Fruit fly (Drosophila melanogaster) whole organism, embryonic: ENCODE data around the gene yellow-e2.

ENCODE experiments used
- ATbp ChIP-seq: fragments of 200-800 bp; sonication (Bioruptor generic); optimal IDR thresholded peaks from 2 replicates; lab custom pipeline; 2017; ENCODE audit warnings: missing biosample characterization, mild to moderate bottlenecking, missing genetic modification characterization, missing genetic modification reagents
- CG1024 ChIP-seq: fragments of 200-800 bp; sonication (Bioruptor generic); IDR thresholded peaks from 2 replicates; pipeline ENCODE4 v1.3.6; 2022; ENCODE audit warnings: missing biosample characterization, missing genetic modification characterization
- CG10431 ChIP-seq: fragments of 200-800 bp; sonication (Bioruptor generic); optimal IDR thresholded peaks from 3 replicates; lab custom pipeline; 2018; ENCODE audit warnings: missing biosample characterization, mild to moderate bottlenecking, missing genetic modification characterization
- CG1233 ChIP-seq: fragments of 200-800 bp; sonication (Bioruptor generic); optimal IDR thresholded peaks from 4 replicates; lab custom pipeline; 2018; ENCODE audit warnings: missing biosample characterization, mild to moderate bottlenecking, missing genetic modification characterization
- CG12769 ChIP-seq: fragments of 200-800 bp; sonication (Bioruptor generic); optimal IDR thresholded peaks from 2 replicates; lab custom pipeline; 2019; ENCODE audit warnings: missing biosample characterization, mild to moderate bottlenecking, missing genetic modification characterization, moderate library complexity
- CG13123 ChIP-seq: fragments of 200-800 bp; sonication (Bioruptor generic); optimal IDR thresholded peaks from 2 replicates; lab custom pipeline; 2016; ENCODE audit warnings: missing biosample characterization, missing genetic modification characterization
- CG14050 ChIP-seq: fragments of 200-800 bp; sonication (Bioruptor generic); IDR thresholded peaks from 3 replicates; pipeline ENCODE4 v1.3.6; 2022; ENCODE audit warnings: missing biosample characterization, missing genetic modification characterization
- CG15696 ChIP-seq: fragments of 200-800 bp; sonication (Bioruptor generic); optimal IDR thresholded peaks from 2 replicates; lab custom pipeline; 2019; ENCODE audit warnings: missing biosample characterization, mild to moderate bottlenecking, missing genetic modification characterization, moderate library complexity
- CG17186 ChIP-seq: fragments of 200-800 bp; sonication (Bioruptor generic); optimal IDR thresholded peaks from 3 replicates; lab custom pipeline; 2017; ENCODE audit warnings: missing biosample characterization, missing genetic modification reagents, missing genetic modification characterization
- CG17359 ChIP-seq: fragments of 200-800 bp; sonication (Bioruptor generic); optimal IDR thresholded peaks from 3 replicates; lab custom pipeline; 2018; ENCODE audit warnings: missing biosample characterization, mild to moderate bottlenecking, missing genetic modification characterization, moderate library complexity
- CG17361 ChIP-seq: fragments of 200-800 bp; sonication (Bioruptor generic); IDR thresholded peaks from 3 replicates; pipeline ENCODE4 v1.3.6; 2022; ENCODE audit warnings: missing biosample characterization, missing genetic modification characterization
- CG18619 ChIP-seq: fragments of 200-800 bp; sonication (Bioruptor generic); optimal IDR thresholded peaks from 3 replicates; lab custom pipeline; 2017; ENCODE audit warnings: missing biosample characterization, mild to moderate bottlenecking, missing genetic modification characterization
- CG18764 ChIP-seq: fragments of 200-800 bp; sonication (Bioruptor generic); optimal IDR thresholded peaks from 3 replicates; lab custom pipeline; 2016; ENCODE audit warnings: missing biosample characterization, missing genetic modification characterization
- CG2199 ChIP-seq: fragments of 200-800 bp; sonication (Bioruptor generic); IDR thresholded peaks from 3 replicates; pipeline ENCODE4 v1.3.6; 2022; ENCODE audit warnings: missing biosample characterization, missing genetic modification characterization
- CG3726 ChIP-seq: fragments of 200-800 bp; sonication (Bioruptor generic); IDR thresholded peaks from 3 replicates; pipeline ENCODE4, ENCODE4 v1.3.6; 2022; ENCODE audit warnings: missing biosample characterization, missing genetic modification characterization
- CG42726 ChIP-seq: fragments of 200-800 bp; sonication (Bioruptor generic); IDR thresholded peaks from 2 replicates; pipeline ENCODE4 v1.3.6; 2022; ENCODE audit warnings: missing biosample characterization, missing genetic modification characterization; ENCODE audit not compliant: partially characterized antibody
- CG4282 ChIP-seq: fragments of 200-800 bp; sonication (Bioruptor generic); optimal IDR thresholded peaks from 2 replicates; lab custom pipeline; 2016; ENCODE audit warnings: missing biosample characterization, missing genetic modification characterization
- CG6683 ChIP-seq: fragments of 200-800 bp; sonication (Bioruptor generic); optimal IDR thresholded peaks from 2 replicates; lab custom pipeline; 2017; ENCODE audit warnings: missing biosample characterization, mild to moderate bottlenecking, missing genetic modification characterization, missing genetic modification reagents
- CG6791 ChIP-seq: fragments of 200-800 bp; sonication (Bioruptor generic); IDR thresholded peaks from 3 replicates; pipeline ENCODE4 v1.3.6; 2022; ENCODE audit warnings: missing biosample characterization, missing genetic modification characterization; ENCODE audit not compliant: partially characterized antibody
- CG8388 ChIP-seq: fragments of 200-800 bp; sonication (Bioruptor generic); optimal IDR thresholded peaks from 2 replicates; lab custom pipeline; 2019; ENCODE audit warnings: missing biosample characterization, mild to moderate bottlenecking, missing genetic modification characterization, moderate library complexity
- CG8944 ChIP-seq: fragments of 200-800 bp; sonication (Bioruptor generic); optimal IDR thresholded peaks from 3 replicates; lab custom pipeline; 2016; ENCODE audit warnings: missing biosample characterization, missing genetic modification characterization
- CG9876 ChIP-seq: fragments of 200-800 bp; sonication (Bioruptor generic); optimal IDR thresholded peaks from 2 replicates; lab custom pipeline; 2016; ENCODE audit warnings: missing biosample characterization, missing genetic modification characterization
- Drgx ChIP-seq: fragments of 200-800 bp; sonication (Bioruptor generic); IDR thresholded peaks from 2 replicates; pipeline ENCODE4 v1.3.6; 2022; ENCODE audit warnings: missing biosample characterization, missing genetic modification characterization
- Hr51 ChIP-seq, 2 experiments: fragments of 200-800 bp; sonication (Bioruptor generic); optimal IDR thresholded peaks; 2 replicates in 1 of 2; 3 replicates in 1 of 2; lab custom pipeline; 2016 to 2018; ENCODE audit warnings: missing biosample characterization in 2 of 2, missing genetic modification characterization in 2 of 2, mild to moderate bottlenecking in 1 of 2, moderate library complexity in 1 of 2
- NC2β ChIP-seq: fragments of 200-800 bp; sonication (Bioruptor generic); optimal IDR thresholded peaks from 2 replicates; lab custom pipeline; 2016; ENCODE audit warnings: missing biosample characterization, missing genetic modification characterization
- Opbp ChIP-seq: fragments of 200-800 bp; sonication (Bioruptor generic); IDR thresholded peaks from 3 replicates; pipeline ENCODE4 v1.3.6; 2022; ENCODE audit warnings: missing biosample characterization, missing genetic modification characterization; ENCODE audit not compliant: partially characterized antibody
- bigmax ChIP-seq: fragments of 200-800 bp; sonication (Bioruptor generic); optimal IDR thresholded peaks from 2 replicates; lab custom pipeline; 2018; ENCODE audit warnings: missing biosample characterization, mild to moderate bottlenecking, missing genetic modification characterization
- cwo ChIP-seq: fragments of 200-800 bp; sonication (Bioruptor generic); optimal IDR thresholded peaks from 3 replicates; lab custom pipeline; 2017; ENCODE audit warnings: missing biosample characterization, missing genetic modification characterization, mild to moderate bottlenecking, moderate library complexity, missing genetic modification reagents
- danr ChIP-seq: fragments of 200-800 bp; sonication (Bioruptor generic); IDR thresholded peaks from 2 replicates; pipeline ENCODE4 v1.3.6; 2022; ENCODE audit warnings: missing biosample characterization, missing genetic modification characterization
- dati ChIP-seq: fragments of 200-800 bp; sonication (Bioruptor generic); IDR thresholded peaks from 2 replicates; pipeline ENCODE4 v1.3.6; 2022; ENCODE audit warnings: missing biosample characterization, missing genetic modification characterization
- dmrt99B ChIP-seq: fragments of 200-800 bp; sonication (Bioruptor generic); optimal IDR thresholded peaks from 2 replicates; lab custom pipeline; 2018; ENCODE audit warnings: missing biosample characterization, mild to moderate bottlenecking, missing genetic modification characterization, moderate library complexity
- fd64A ChIP-seq: fragments of 200-800 bp; sonication (Bioruptor generic); optimal IDR thresholded peaks from 3 replicates; lab custom pipeline; 2018; ENCODE audit warnings: missing biosample characterization, mild to moderate bottlenecking, missing genetic modification characterization
- ftz-f1 ChIP-seq: fragments of 200-800 bp; sonication (Bioruptor generic); optimal IDR thresholded peaks from 2 replicates; lab custom pipeline; 2016; ENCODE audit warnings: missing biosample characterization, missing genetic modification characterization
- gro ChIP-seq: fragments of 200-800 bp; sonication (Bioruptor generic); optimal IDR thresholded peaks from 2 replicates; lab custom pipeline; 2016; ENCODE audit warnings: missing biosample characterization, missing genetic modification characterization
- gt ChIP-seq: fragments of 200-800 bp; sonication (Bioruptor generic); IDR thresholded peaks from 2 replicates; pipeline ENCODE4 v1.3.6; 2022; ENCODE audit warnings: missing biosample characterization, missing genetic modification characterization
- hth ChIP-seq: fragments of >200 bp; optimal IDR thresholded peaks from 2 replicates; lab custom pipeline; 2017; ENCODE audit warnings: inconsistent platforms
- lab ChIP-seq: fragments of 200-800 bp; sonication (Bioruptor generic); optimal IDR thresholded peaks from 3 replicates; lab custom pipeline; 2017; ENCODE audit warnings: missing biosample characterization, missing genetic modification characterization, mild to moderate bottlenecking, moderate library complexity, missing genetic modification reagents
- luna ChIP-seq: fragments of 200-800 bp; sonication (Bioruptor generic); optimal IDR thresholded peaks from 2 replicates; lab custom pipeline; 2016; ENCODE audit warnings: missing biosample characterization, missing genetic modification characterization
- odd ChIP-seq: fragments of 200-800 bp; sonication (Bioruptor generic); optimal IDR thresholded peaks from 2 replicates; lab custom pipeline; 2017; ENCODE audit warnings: missing biosample characterization, mild to moderate bottlenecking, missing genetic modification characterization
- pb ChIP-seq: fragments of 200-800 bp; sonication (Bioruptor generic); optimal IDR thresholded peaks from 3 replicates; lab custom pipeline; 2016; ENCODE audit warnings: missing biosample characterization, missing genetic modification characterization
- pfk ChIP-seq: fragments of 200-800 bp; sonication (Bioruptor generic); optimal IDR thresholded peaks from 2 replicates; lab custom pipeline; 2018; ENCODE audit warnings: missing biosample characterization, mild to moderate bottlenecking, missing genetic modification characterization, moderate library complexity
- ro ChIP-seq: fragments of 200-800 bp; sonication (Bioruptor generic); IDR thresholded peaks from 2 replicates; pipeline ENCODE4 v1.3.6; 2022; ENCODE audit warnings: missing biosample characterization, missing genetic modification characterization
- sc ChIP-seq, 3 experiments: fragments of >200 bp in 2 of 3; fragments of 200-800 bp in 1 of 3; sonication (Bioruptor generic) in 1 of 3; optimal IDR thresholded peaks; 2 replicates in 2 of 3; 3 replicates in 1 of 3; lab custom pipeline; 2017; ENCODE audit warnings: mild to moderate bottlenecking in 1 of 3, missing biosample characterization in 1 of 3, missing genetic modification characterization in 1 of 3, missing genetic modification reagents in 1 of 3
- shn ChIP-seq: fragments of 200-800 bp; sonication (Bioruptor generic); optimal IDR thresholded peaks from 3 replicates; lab custom pipeline; 2016; ENCODE audit warnings: missing biosample characterization, missing genetic modification characterization
- sna ChIP-seq: fragments of 200-800 bp; sonication (Bioruptor generic); IDR thresholded peaks from 2 replicates; pipeline ENCODE4 v1.3.6; 2022; ENCODE audit warnings: missing biosample characterization, missing genetic modification characterization; ENCODE audit not compliant: partially characterized antibody
- tgo ChIP-seq: fragments of 200-800 bp; sonication (Bioruptor generic); IDR thresholded peaks from 3 replicates; pipeline ENCODE4 v1.3.6; 2022; ENCODE audit warnings: missing biosample characterization, missing genetic modification characterization
- tin ChIP-seq: fragments of 200-800 bp; sonication (Bioruptor generic); optimal IDR thresholded peaks from 3 replicates; lab custom pipeline; 2016; ENCODE audit warnings: missing biosample characterization, missing genetic modification characterization
- unpg ChIP-seq: fragments of 200-800 bp; sonication (Bioruptor generic); optimal IDR thresholded peaks from 3 replicates; lab custom pipeline; 2018; ENCODE audit warnings: missing biosample characterization, mild to moderate bottlenecking, missing genetic modification characterization, moderate library complexity
- vfl ChIP-seq: fragments of 200-800 bp; sonication (Bioruptor generic); optimal IDR thresholded peaks from 2 replicates; lab custom pipeline; 2016; ENCODE audit warnings: missing biosample characterization, missing genetic modification characterization
- z ChIP-seq: fragments of 200-800 bp; sonication (Bioruptor generic); IDR thresholded peaks from 3 replicates; pipeline ENCODE4 v1.3.6; 2022; ENCODE audit warnings: missing biosample characterization, missing genetic modification characterization

yellow-e2 gene

dm6 chr3R:13452851-13453255 lies 46.1 kb upstream of the yellow-e2 start (continued):
- TF ChIP-seq CG15696 (tag; lab: Kevin White, UChicago), result peak; percentile 52
- no peak for TF ChIP-seq hth
- TF ChIP-seq Hr51 (GFP tag; optimal IDR thresholded peaks at IDR 0.05; lab: Kevin White, UChicago), result peak; percentile 22 to 89
- TF ChIP-seq vfl, result peak; percentile 58
- TF ChIP-seq Drgx (GFP tag; lab: Robert Waterston, UW), result peak; percentile 78
- TF ChIP-seq CG10431 (GFP tag; lab: Kevin White, UChicago), result no peak
- TF ChIP-seq CG1024 (GFP tag; lab: Robert Waterston, UW), result no peak
- TF ChIP-seq CG18764 (GFP tag; lab: Kevin White, UChicago), result peak; percentile 39
- no peak for TF ChIP-seq pb (GFP tag; lab: Kevin White, UChicago)
- no peak for TF ChIP-seq CG4282 (GFP tag; lab: Kevin White, UChicago)
- peak; percentile 75 for TF ChIP-seq unpg (GFP tag; lab: Kevin White, UChicago)
- no peak for TF ChIP-seq CG12769
- peak; percentile 84 for TF ChIP-seq CG18619 (GFP tag; lab: Kevin White, UChicago)
- peak; percentile 30; the same call in 1 of the 2 replicates for TF ChIP-seq danr
- TF ChIP-seq CG42726 (GFP tag; lab: Robert Waterston, UW), result no peak
- TF ChIP-seq fd64A (GFP tag; lab: Kevin White, UChicago), result no peak
- TF ChIP-seq odd, result peak; percentile 73
- no peak for TF ChIP-seq ftz-f1 (GFP tag; lab: Kevin White, UChicago)
- no peak for TF ChIP-seq CG17186 (GFP tag; lab: Kevin White, UChicago)
- peak; percentile 96 for TF ChIP-seq CG17361 (GFP tag; lab: Robert Waterston, UW)
- peak; percentile 33 for TF ChIP-seq CG8944
- TF ChIP-seq NC2β (GFP tag; lab: Kevin White, UChicago), result peak; percentile 38
- no peak for TF ChIP-seq z (GFP tag; lab: Robert Waterston, UW)
- TF ChIP-seq dmrt99B (tag; lab: Kevin White, UChicago), result peak; percentile 89
- no peak for TF ChIP-seq ro
- peak; percentile 82 for TF ChIP-seq CG1233 (GFP tag; lab: Kevin White, UChicago)
- TF ChIP-seq sc (optimal IDR thresholded peaks at IDR 0.05; lab: Kevin White, UChicago), result no peak
- TF ChIP-seq sc (GFP tag; optimal IDR thresholded peaks at IDR 0.05; lab: Kevin White, UChicago), result peak; percentile 64
- TF ChIP-seq tgo (GFP tag; lab: Robert Waterston, UW), result no peak; the same call in 1 of the 3 replicates
- TF ChIP-seq CG17359 (tag; lab: Kevin White, UChicago), result peak; percentile 68
- no peak for TF ChIP-seq CG9876 (GFP tag; lab: Kevin White, UChicago)
- no peak for TF ChIP-seq sna (GFP tag; lab: Robert Waterston, UW)
- peak; percentile 79 for TF ChIP-seq lab
- no peak for TF ChIP-seq CG2199 (GFP tag; lab: Robert Waterston, UW)
- TF ChIP-seq CG6683 (GFP tag; lab: Kevin White, UChicago), result peak; percentile 28
- peak; percentile 68 for TF ChIP-seq tin (GFP tag; lab: Kevin White, UChicago)
- TF ChIP-seq ATbp (GFP tag; lab: Kevin White, UChicago), result peak; percentile 63
- no peak for TF ChIP-seq bigmax (GFP tag; lab: Kevin White, UChicago)
- TF ChIP-seq CG3726 (GFP tag; lab: Robert Waterston, UW), result 0 out of 3 replicates have a peak, but pooled peaks have one; percentile 27
- TF ChIP-seq CG13123, result peak; percentile 10
- TF ChIP-seq CG14050 (GFP tag; lab: Robert Waterston, UW), result peak; percentile 42
- TF ChIP-seq Opbp (GFP tag; lab: Robert Waterston, UW), result no peak
- no peak for TF ChIP-seq luna
- TF ChIP-seq dati, result no peak
- peak; percentile 37 for TF ChIP-seq shn (GFP tag; lab: Kevin White, UChicago)
- no peak for TF ChIP-seq gro
- no peak for TF ChIP-seq pfk (GFP tag; lab: Kevin White, UChicago)
- peak; percentile 67 for TF ChIP-seq CG8388
- peak; percentile 51; the same call in 1 of the 2 replicates for TF ChIP-seq gt (GFP tag; lab: Robert Waterston, UW)
- TF ChIP-seq cwo (GFP tag; lab: Kevin White, UChicago), result peak; percentile 57
- no peak for TF ChIP-seq CG6791 (GFP tag; lab: Robert Waterston, UW)
